Worm (Caenorhabditis elegans) whole organism, L2 larva: ENCODE measurements around the gene srh-270.
A peak's percentile ranks its signal among the peaks of the same experiment; 100 is the strongest.

Experiments
- F13H6.1 ChIP-seq: sonication (generic microtip); optimal IDR thresholded peaks from 2 replicates; lab custom pipeline; 2016; ENCODE audit warnings: missing genetic modification characterization, missing compliant biosample characterization
- R02D3.7 ChIP-seq: fragments of 150-350 bp; optimal IDR thresholded peaks from 2 replicates; lab custom pipeline; 2014; ENCODE audit warnings: missing biosample characterization, missing genetic modification characterization
- alr-1 ChIP-seq: fragments of 150-350 bp; optimal IDR thresholded peaks from 2 replicates; lab custom pipeline; 2014; ENCODE audit warnings: missing biosample characterization, missing genetic modification characterization
- aly-2 ChIP-seq: fragments of 150-350 bp; optimal IDR thresholded peaks from 2 replicates; lab custom pipeline; 2014; ENCODE audit warnings: missing biosample characterization, missing genetic modification characterization
- ceh-16 ChIP-seq: fragments of 150-350 bp; optimal IDR thresholded peaks from 2 replicates; lab custom pipeline; 2014; ENCODE audit warnings: missing biosample characterization, missing genetic modification characterization
- crh-2 ChIP-seq: sonication (generic microtip); optimal IDR thresholded peaks from 2 replicates; lab custom pipeline; 2017; ENCODE audit warnings: missing biosample characterization, missing genetic modification characterization
- egl-27 ChIP-seq: sonication (generic microtip); optimal IDR thresholded peaks from 3 replicates; lab custom pipeline; 2017; ENCODE audit warnings: missing biosample characterization, missing genetic modification reagents, missing genetic modification characterization
- elt-1 ChIP-seq: fragments of 150-350 bp; optimal IDR thresholded peaks from 2 replicates; lab custom pipeline; 2014; ENCODE audit warnings: missing biosample characterization, missing genetic modification characterization
- elt-3 ChIP-seq: sonication (generic microtip); optimal IDR thresholded peaks from 2 replicates; lab custom pipeline; 2017; ENCODE audit warnings: missing biosample characterization, missing genetic modification characterization
- fos-1 ChIP-seq: fragments of 150-350 bp; optimal IDR thresholded peaks from 2 replicates; lab custom pipeline; 2014; ENCODE audit warnings: missing biosample characterization, missing genetic modification characterization
- gmeb-1 ChIP-seq: fragments of 150-350 bp; optimal IDR thresholded peaks from 2 replicates; lab custom pipeline; 2014; ENCODE audit warnings: missing biosample characterization, missing genetic modification characterization
- lin-11 ChIP-seq: fragments of 150-350 bp; sonication (generic microtip); optimal IDR thresholded peaks from 2 replicates; lab custom pipeline; 2014; ENCODE audit warnings: missing biosample characterization, missing genetic modification characterization, inconsistent platforms, mixed read lengths
- lin-13 ChIP-seq: fragments of 150-350 bp; optimal IDR thresholded peaks from 2 replicates; lab custom pipeline; 2014; ENCODE audit warnings: missing biosample characterization, missing genetic modification reagents, missing genetic modification characterization
- lin-39 ChIP-seq: fragments of 150-350 bp; optimal IDR thresholded peaks from 2 replicates; lab custom pipeline; 2014; ENCODE audit warnings: missing biosample characterization, missing genetic modification reagents, missing genetic modification characterization
- mab-5 ChIP-seq: fragments of 150-350 bp; optimal IDR thresholded peaks from 2 replicates; lab custom pipeline; 2014; ENCODE audit warnings: missing biosample characterization, missing genetic modification characterization
- nhr-11 ChIP-seq: fragments of 150-350 bp; optimal IDR thresholded peaks from 2 replicates; lab custom pipeline; 2014; ENCODE audit warnings: missing biosample characterization, missing genetic modification characterization
- nhr-12 ChIP-seq: fragments of 150-350 bp; optimal IDR thresholded peaks from 2 replicates; lab custom pipeline; 2014; ENCODE audit warnings: missing biosample characterization, missing genetic modification characterization
- nhr-21 ChIP-seq: fragments of 150-350 bp; optimal IDR thresholded peaks from 2 replicates; lab custom pipeline; 2014; ENCODE audit warnings: missing biosample characterization, missing genetic modification characterization
- nhr-25 ChIP-seq: fragments of 150-350 bp; sonication (generic microtip); optimal IDR thresholded peaks from 3 replicates; lab custom pipeline; 2014; ENCODE audit warnings: missing biosample characterization, missing genetic modification characterization
- peb-1 ChIP-seq: fragments of 150-350 bp; optimal IDR thresholded peaks from 2 replicates; lab custom pipeline; 2014; ENCODE audit warnings: missing biosample characterization, missing genetic modification characterization
- sem-4 ChIP-seq: fragments of 150-350 bp; optimal IDR thresholded peaks from 2 replicates; lab custom pipeline; 2014; ENCODE audit warnings: missing biosample characterization, missing genetic modification reagents, missing genetic modification characterization
- ztf-1 ChIP-seq: fragments of 200-800 bp; sonication (Bioruptor generic); conservative IDR thresholded peaks from 2 replicates; pipeline ENCODE4 v1.3.6; 2022; ENCODE audit warnings: missing genetic modification characterization, missing compliant biosample characterization

srh-270 gene

DNA sequence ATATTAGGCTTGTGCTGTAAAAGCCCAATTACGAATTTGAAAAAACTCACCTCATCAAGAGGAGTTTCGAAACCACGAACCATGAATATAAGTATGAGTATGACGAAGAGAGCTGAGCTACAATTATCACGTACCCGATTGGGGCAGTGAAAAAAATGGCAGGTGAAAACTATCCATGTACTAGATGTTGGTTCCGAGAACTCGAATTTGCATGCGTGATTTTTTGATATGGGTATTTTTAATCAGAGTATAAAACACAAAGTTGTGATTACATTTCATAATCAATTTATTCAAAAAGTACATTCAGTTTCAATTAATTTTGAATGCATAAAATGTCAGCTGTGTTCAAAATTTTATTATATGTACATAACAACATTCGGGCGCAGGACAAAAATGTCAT is 47.5 kb downstream of the srh-270 start, which contains the start of gene F54E2.9:
TSS of gene F54E2.9 (minus strand) at position 132 of the 400 bp plus-strand sequence.
- TF ChIP-seq fos-1 (tag; lab: Kevin White, UChicago) (no peak), sem-4 (no peak), lin-39 (tag; lab: Kevin White, UChicago) (no peak), lin-13 (GFP tag; lab: Kevin White, UChicago) (no peak), aly-2 (tag; lab: Kevin White, UChicago) (no peak), elt-1 (tag; lab: Kevin White, UChicago) (no peak), peb-1 (tag; lab: Kevin White, UChicago) (no peak), egl-27 (tag; lab: Kevin White, UChicago) (no peak), mab-5 (no peak)

DNA sequence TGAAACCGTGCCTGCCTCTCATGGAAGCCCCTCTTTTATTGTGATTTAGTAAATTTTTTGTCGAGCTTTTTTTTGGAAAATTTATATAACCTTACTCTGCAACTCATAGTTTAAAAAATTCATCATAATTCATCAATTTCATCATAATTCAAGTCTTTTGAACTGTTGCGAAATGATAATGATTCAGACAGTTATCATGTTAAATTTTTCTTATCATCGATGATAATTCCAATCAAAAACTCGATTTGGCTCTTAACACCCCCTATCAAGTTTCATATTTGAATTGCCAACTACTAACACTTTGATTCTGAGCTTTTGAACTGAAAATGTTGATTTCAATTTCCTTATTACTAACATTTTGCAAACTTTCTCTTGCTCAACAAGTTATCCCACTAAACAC is 51.2 kb downstream of the srh-270 start, which contains the start of gene F54E2.1:
TSS of gene F54E2.1 (plus strand) at position 235 of the 400 bp plus-strand sequence.
- TF ChIP-seq gmeb-1 (tag; lab: Kevin White, UChicago), result peak; percentile 29
- no peak for TF ChIP-seq lin-39 (tag; lab: Kevin White, UChicago)
- TF ChIP-seq elt-3 (tag; lab: Kevin White, UChicago), result no peak
- TF ChIP-seq F13H6.1 (tag; lab: Kevin White, UChicago), result no peak
- TF ChIP-seq egl-27 (tag; lab: Kevin White, UChicago), result no peak
- TF ChIP-seq fos-1 (tag; lab: Kevin White, UChicago), result peak; percentile 100
- no peak for TF ChIP-seq aly-2 (tag; lab: Kevin White, UChicago)
- no peak for TF ChIP-seq R02D3.7 (tag; lab: Kevin White, UChicago)
- TF ChIP-seq ceh-16 (tag; lab: Kevin White, UChicago), result no peak
- no peak for TF ChIP-seq nhr-12 (tag; lab: Kevin White, UChicago)
- peak; percentile 20 for TF ChIP-seq crh-2 (tag; lab: Kevin White, UChicago)
- TF ChIP-seq lin-11, result no peak
- TF ChIP-seq ztf-1 (GFP tag; lab: Robert Waterston, UW), result no peak
- no peak for TF ChIP-seq nhr-21 (tag; lab: Kevin White, UChicago)
- no peak for TF ChIP-seq nhr-11
- TF ChIP-seq nhr-25 (tag; lab: Kevin White, UChicago), result no peak
- TF ChIP-seq alr-1 (tag; lab: Kevin White, UChicago), result no peak
